Worm (Caenorhabditis elegans) whole organism, mixed stage, embryonic: ENCODE data around the gene let-721.

Experiments used
- M03D4.4 ChIP-seq: sonication (generic microtip); optimal IDR thresholded peaks from 2 replicates; lab custom pipeline; 2017; ENCODE audit warnings: mild to moderate bottlenecking, missing genetic modification characterization, missing compliant biosample characterization
- bed-3 ChIP-seq: fragments of 200-800 bp; sonication (Bioruptor generic); optimal IDR thresholded peaks from 3 replicates; lab custom pipeline; 2018; ENCODE audit warnings: mild to moderate bottlenecking, missing genetic modification characterization, moderate library complexity, missing compliant biosample characterization
- ceh-39 ChIP-seq: fragments of 150-350 bp; optimal IDR thresholded peaks from 2 replicates; lab custom pipeline; 2014; ENCODE audit warnings: missing biosample characterization, missing genetic modification characterization
- ceh-43 ChIP-seq: fragments of 200-800 bp; sonication (Bioruptor generic); optimal IDR thresholded peaks from 2 replicates; lab custom pipeline; 2018; ENCODE audit warnings: mild to moderate bottlenecking, missing genetic modification characterization, moderate library complexity, missing compliant biosample characterization
- ceh-83 ChIP-seq: fragments of 200-800 bp; sonication (Bioruptor generic); optimal IDR thresholded peaks from 2 replicates; lab custom pipeline; 2018; ENCODE audit warnings: mild to moderate bottlenecking, missing genetic modification characterization, missing compliant biosample characterization
- drap-1 ChIP-seq: fragments of 200-800 bp; sonication (Bioruptor generic); optimal IDR thresholded peaks from 3 replicates; lab custom pipeline; 2018; ENCODE audit warnings: mild to moderate bottlenecking, missing genetic modification characterization, missing compliant biosample characterization
- elt-1 ChIP-seq: sonication (generic microtip); optimal IDR thresholded peaks from 2 replicates; lab custom pipeline; 2017; ENCODE audit warnings: missing genetic modification characterization, mild to moderate bottlenecking, missing compliant biosample characterization, antibody characterized with exemption, moderate library complexity, borderline replicate concordance; ENCODE audit not compliant: insufficient read depth
- elt-3 ChIP-seq: fragments of 150-350 bp; optimal IDR thresholded peaks from 2 replicates; lab custom pipeline; 2014; ENCODE audit warnings: missing biosample characterization, missing genetic modification characterization
- flh-1 ChIP-seq: fragments of 200-800 bp; sonication (Bioruptor generic); optimal IDR thresholded peaks from 2 replicates; lab custom pipeline; 2018; ENCODE audit warnings: mild to moderate bottlenecking, missing genetic modification characterization, moderate library complexity, missing compliant biosample characterization
- ham-2 ChIP-seq: fragments of 200-800 bp; sonication (Bioruptor generic); optimal IDR thresholded peaks from 2 replicates; lab custom pipeline; 2018; ENCODE audit warnings: mild to moderate bottlenecking, missing genetic modification characterization, missing compliant biosample characterization
- hlh-1 ChIP-seq: fragments of 150-350 bp; optimal IDR thresholded peaks from 2 replicates; lab custom pipeline; 2014; ENCODE audit warnings: missing biosample characterization, missing genetic modification reagents, missing genetic modification characterization
- lin-13 ChIP-seq: fragments of 150-350 bp; optimal IDR thresholded peaks from 2 replicates; lab custom pipeline; 2014; ENCODE audit warnings: missing biosample characterization, missing genetic modification characterization
- lin-32 ChIP-seq: fragments of 200-800 bp; sonication (Bioruptor generic); optimal IDR thresholded peaks from 2 replicates; lab custom pipeline; 2018; ENCODE audit warnings: mild to moderate bottlenecking, missing genetic modification characterization, missing compliant biosample characterization
- lsy-2 ChIP-seq: fragments of 150-350 bp; optimal IDR thresholded peaks from 2 replicates; lab custom pipeline; 2014; ENCODE audit warnings: missing biosample characterization, missing genetic modification characterization
- mab-5 ChIP-seq: fragments of 150-350 bp; optimal IDR thresholded peaks from 2 replicates; lab custom pipeline; 2014; ENCODE audit warnings: missing biosample characterization, missing genetic modification characterization
- mep-1 ChIP-seq: fragments of 150-350 bp; optimal IDR thresholded peaks from 2 replicates; lab custom pipeline; 2017; ENCODE audit warnings: missing biosample characterization, missing genetic modification reagents, missing genetic modification characterization, inconsistent platforms
- mls-2 ChIP-seq: sonication (generic microtip); optimal IDR thresholded peaks from 2 replicates; lab custom pipeline; 2016; ENCODE audit warnings: mild to moderate bottlenecking, missing genetic modification characterization, moderate library complexity, missing compliant biosample characterization
- nhr-12 ChIP-seq: fragments of 150-350 bp; optimal IDR thresholded peaks from 2 replicates; lab custom pipeline; 2014; ENCODE audit warnings: missing biosample characterization, missing genetic modification characterization
- nhr-2 ChIP-seq: fragments of 150-350 bp; optimal IDR thresholded peaks from 2 replicates; lab custom pipeline; 2014; ENCODE audit warnings: missing biosample characterization, missing genetic modification characterization
- nhr-28 ChIP-seq: fragments of 150-350 bp; optimal IDR thresholded peaks from 2 replicates; lab custom pipeline; 2014; ENCODE audit warnings: missing biosample characterization, missing genetic modification characterization
- nhr-76 ChIP-seq: sonication (generic microtip); optimal IDR thresholded peaks from 2 replicates; lab custom pipeline; 2017; ENCODE audit warnings: missing biosample characterization, missing genetic modification characterization
- pha-4 ChIP-seq: fragments of 150-350 bp; optimal IDR thresholded peaks from 2 replicates; lab custom pipeline; 2018; ENCODE audit warnings: missing biosample characterization, missing genetic modification reagents, missing genetic modification characterization
- sem-2 ChIP-seq: fragments of 200-800 bp; sonication (Bioruptor generic); optimal IDR thresholded peaks from 2 replicates; lab custom pipeline; 2018; ENCODE audit warnings: mild to moderate bottlenecking, missing genetic modification characterization, missing compliant biosample characterization
- snpc-4 ChIP-seq: fragments of 150-350 bp; optimal IDR thresholded peaks from 2 replicates; lab custom pipeline; 2014; ENCODE audit warnings: missing biosample characterization, missing genetic modification characterization
- sptf-1 ChIP-seq: sonication (generic microtip); optimal IDR thresholded peaks from 2 replicates; lab custom pipeline; 2017; ENCODE audit warnings: mild to moderate bottlenecking, missing genetic modification characterization, moderate library complexity, missing compliant biosample characterization
- tbx-8 ChIP-seq: fragments of 200-800 bp; sonication (Bioruptor generic); optimal IDR thresholded peaks from 2 replicates; lab custom pipeline; 2018; ENCODE audit warnings: mild to moderate bottlenecking, missing genetic modification characterization, moderate library complexity, missing compliant biosample characterization
- unc-120 ChIP-seq: sonication (generic microtip); optimal IDR thresholded peaks from 2 replicates; lab custom pipeline; 2017; ENCODE audit warnings: missing genetic modification characterization, missing compliant biosample characterization; ENCODE audit not compliant: poor library complexity, severe bottlenecking
- unc-39 ChIP-seq: fragments of 150-350 bp; optimal IDR thresholded peaks from 2 replicates; lab custom pipeline; 2014; ENCODE audit warnings: missing biosample characterization, missing genetic modification characterization
- unc-62 ChIP-seq: fragments of 150-350 bp; optimal IDR thresholded peaks from 2 replicates; lab custom pipeline; 2014; ENCODE audit warnings: missing biosample characterization, missing genetic modification reagents, missing genetic modification characterization
- ztf-11 ChIP-seq: fragments of 150-350 bp; optimal IDR thresholded peaks from 2 replicates; lab custom pipeline; 2014; ENCODE audit warnings: missing biosample characterization, missing genetic modification characterization

let-721 gene

ce11 chrIII:6418254-6418653, 28.5 kb downstream of the let-721 start:
- TF ChIP-seq nhr-12 (tag; lab: Kevin White, UChicago) (no peak), M03D4.4 (no peak), bed-3 (GFP tag; lab: Kevin White, UChicago) (no peak), unc-120 (no peak), mep-1 (tag; lab: Kevin White, UChicago) (no peak), elt-3 (tag; lab: Kevin White, UChicago) (no peak), drap-1 (GFP tag; lab: Kevin White, UChicago) (no peak)

ce11 chrIII:6415306-6415973, 31.3 kb downstream of the let-721 start, which contains the start of gene nas-4:
Gene nas-4, minus strand, starts transcription at chrIII:6415656.
- TF ChIP-seq elt-1 (no peak), drap-1 (GFP tag; lab: Kevin White, UChicago) (no peak), M03D4.4 (no peak), lin-32 (GFP tag; lab: Kevin White, UChicago) (no peak), sem-2 (GFP tag; lab: Kevin White, UChicago) (no peak), lin-13 (tag; lab: Kevin White, UChicago) (no peak), nhr-2 (tag; lab: Kevin White, UChicago) (no peak), sptf-1 (no peak), unc-120 (no peak), nhr-76 (tag; lab: Kevin White, UChicago) (no peak), nhr-12 (tag; lab: Kevin White, UChicago) (no peak), ceh-83 (GFP tag; lab: Kevin White, UChicago) (no peak), lsy-2 (no peak)

ce11 chrIII:6411914-6412313, 34.8 kb downstream of the let-721 start, which contains the start of gene C05D11.5:
Gene C05D11.5, minus strand, starts transcription at chrIII:6412014.
- no peak for TF ChIP-seq ztf-11 (tag; lab: Kevin White, UChicago)
- TF ChIP-seq bed-3 (GFP tag; lab: Kevin White, UChicago), result no peak
- no peak for TF ChIP-seq unc-120
- TF ChIP-seq ceh-83 (GFP tag; lab: Kevin White, UChicago), result no peak
- no peak for TF ChIP-seq pha-4 (tag; lab: Kevin White, UChicago)
- TF ChIP-seq hlh-1 (tag; lab: Kevin White, UChicago), result no peak
- no peak for TF ChIP-seq nhr-28 (tag; lab: Kevin White, UChicago)
- TF ChIP-seq flh-1, result no peak
- TF ChIP-seq ceh-39 (tag; lab: Kevin White, UChicago), result no peak

ce11 chrIII:6411430-6411829, 35.3 kb downstream of the let-721 start:
- no peak for TF ChIP-seq M03D4.4
- TF ChIP-seq tbx-8 (GFP tag; lab: Kevin White, UChicago), result no peak
- TF ChIP-seq drap-1 (GFP tag; lab: Kevin White, UChicago), result no peak
- TF ChIP-seq lin-13 (tag; lab: Kevin White, UChicago), result no peak
- TF ChIP-seq bed-3 (GFP tag; lab: Kevin White, UChicago), result no peak
- TF ChIP-seq ham-2 (GFP tag; lab: Kevin White, UChicago), result no peak
- no peak for TF ChIP-seq hlh-1 (tag; lab: Kevin White, UChicago)
- no peak for TF ChIP-seq ztf-11 (tag; lab: Kevin White, UChicago)
- no peak for TF ChIP-seq unc-39 (tag; lab: Kevin White, UChicago)
- TF ChIP-seq nhr-2 (tag; lab: Kevin White, UChicago), result no peak
- no peak for TF ChIP-seq pha-4 (tag; lab: Kevin White, UChicago)
- no peak for TF ChIP-seq ceh-43 (GFP tag; lab: Kevin White, UChicago)
- no peak for TF ChIP-seq mls-2 (tag; lab: Kevin White, UChicago)
- TF ChIP-seq flh-1, result no peak
- no peak for TF ChIP-seq snpc-4
- TF ChIP-seq sem-2 (GFP tag; lab: Kevin White, UChicago), result no peak
- no peak for TF ChIP-seq elt-1
- no peak for TF ChIP-seq unc-62
- no peak for TF ChIP-seq mab-5

ce11 chrIII:6406829-6407228, 39.9 kb downstream of the let-721 start, which contains the start of gene let-756:
Gene let-756, plus strand, starts transcription at chrIII:6407129.
- no peak for TF ChIP-seq unc-39 (tag; lab: Kevin White, UChicago)
- TF ChIP-seq bed-3 (GFP tag; lab: Kevin White, UChicago), result no peak
- TF ChIP-seq ceh-39 (tag; lab: Kevin White, UChicago), result no peak
- no peak for TF ChIP-seq ceh-43 (GFP tag; lab: Kevin White, UChicago)
- no peak for TF ChIP-seq lin-13 (tag; lab: Kevin White, UChicago)
- TF ChIP-seq nhr-76 (tag; lab: Kevin White, UChicago), result no peak
- TF ChIP-seq lsy-2, result no peak
- no peak for TF ChIP-seq M03D4.4
- no peak for TF ChIP-seq ztf-11 (tag; lab: Kevin White, UChicago)
- no peak for TF ChIP-seq lin-32 (GFP tag; lab: Kevin White, UChicago)
- no peak for TF ChIP-seq tbx-8 (GFP tag; lab: Kevin White, UChicago)
- no peak for TF ChIP-seq ham-2 (GFP tag; lab: Kevin White, UChicago)
